Fruit fly (Drosophila melanogaster): ENCODE results near the gene CG45011.

DNA sequence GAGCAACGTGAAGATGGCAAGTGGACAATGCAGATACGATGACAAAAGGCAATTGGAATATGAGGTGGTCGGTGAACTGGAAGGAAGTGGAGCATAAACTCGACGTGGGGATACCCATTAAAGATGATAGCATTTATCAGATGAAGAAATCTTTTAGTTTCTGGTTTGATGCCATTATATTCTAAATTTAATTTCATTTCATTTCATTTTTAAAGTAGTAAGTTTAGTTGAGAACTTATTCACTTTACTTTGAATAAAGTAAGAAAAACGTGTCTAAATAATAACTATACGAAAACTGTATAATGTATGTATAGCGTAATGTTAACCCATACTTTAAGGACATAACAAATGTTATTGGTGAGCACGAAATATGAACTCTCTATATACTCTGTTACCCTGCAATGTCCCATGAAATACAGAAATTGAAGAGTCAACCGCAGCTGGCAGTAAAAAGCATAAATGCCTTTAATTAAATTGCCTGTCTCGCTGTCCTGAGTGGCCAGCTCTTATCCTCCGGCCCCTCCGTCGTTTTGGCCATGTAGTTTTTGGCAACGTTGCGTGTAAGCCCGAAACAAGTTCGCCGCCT is 37.1 kb downstream of the CG45011 start:
- TF ChIP-seq Myc (optimal IDR thresholded peaks at IDR 0.05), result no peak
- no peak for TF ChIP-seq Sin3A (optimal IDR thresholded peaks at IDR 0.05)
- no peak for TF ChIP-seq h (optimal IDR thresholded peaks at IDR 0.05)
- TF ChIP-seq psq (optimal IDR thresholded peaks at IDR 0.05), result no peak
- TF ChIP-seq insv (optimal IDR thresholded peaks at IDR 0.05), result no peak
- TF ChIP-seq ttk (optimal IDR thresholded peaks at IDR 0.05), result no peak

Data from Kc167 (cell line).